Worm (Caenorhabditis elegans) whole organism, young adult: Measurements from ENCODE around the gene ZK697.14.
A peak's percentile ranks its signal among the peaks of the same experiment; 100 is the strongest.

Experiments
- F33H1.4 ChIP-seq: fragments of 200-800 bp; sonication (Bioruptor generic); IDR thresholded peaks from 2 replicates; pipeline ENCODE4 v1.3.6; 2022; ENCODE audit warnings: missing genetic modification reagents, missing genetic modification characterization, missing compliant biosample characterization
- ama-1 ChIP-seq, 3 experiments: fragments of 150-350 bp in 1 of 3; sonication (generic microtip) in 2 of 3; optimal IDR thresholded peaks; 2 replicates each; lab custom pipeline; 2014 to 2018; ENCODE audit warnings: missing biosample characterization in 2 of 3, missing genetic modification characterization in 2 of 3, missing genetic modification reagents in 2 of 3
- bed-1 ChIP-seq: fragments of 200-800 bp; sonication (Bioruptor generic); IDR thresholded peaks from 2 replicates; pipeline ENCODE4 v1.3.6; 2022; ENCODE audit warnings: missing genetic modification reagents, missing genetic modification characterization, missing compliant biosample characterization
- cebp-2 ChIP-seq: fragments of 200-800 bp; sonication (Bioruptor generic); IDR thresholded peaks from 2 replicates; pipeline ENCODE4 v1.3.6; 2022; ENCODE audit warnings: missing genetic modification characterization, missing compliant biosample characterization
- ceh-58 ChIP-seq: fragments of 200-800 bp; sonication (Bioruptor generic); IDR thresholded peaks from 2 replicates; pipeline ENCODE4 v1.3.6; 2022; ENCODE audit warnings: missing genetic modification characterization, missing compliant biosample characterization
- efl-1 ChIP-seq: fragments of 150-350 bp; optimal IDR thresholded peaks from 2 replicates; lab custom pipeline; 2014; ENCODE audit warnings: missing biosample characterization, missing genetic modification reagents, missing genetic modification characterization
- lin-35 ChIP-seq, 3 experiments: fragments of 150-350 bp in 2 of 3; sonication (generic microtip) in 1 of 3; optimal IDR thresholded peaks; 2 replicates each; lab custom pipeline; 2014 to 2018; ENCODE audit warnings: missing biosample characterization in 3 of 3, missing genetic modification characterization in 3 of 3, missing genetic modification reagents in 3 of 3
- nfya-1 ChIP-seq: sonication (generic microtip); optimal IDR thresholded peaks from 2 replicates; lab custom pipeline; 2017; ENCODE audit warnings: antibody characterized with exemption, missing compliant biosample characterization, missing genetic modification characterization, borderline replicate concordance; ENCODE audit not compliant: insufficient read depth
- pha-4 ChIP-seq: fragments of 150-350 bp; sonication (generic microtip); optimal IDR thresholded peaks from 2 replicates; lab custom pipeline; 2014; ENCODE audit warnings: missing biosample characterization, missing genetic modification reagents, missing genetic modification characterization
- snpc-4 ChIP-seq, 5 experiments: fragments of 150-350 bp in 1 of 5; sonication (generic microtip) in 4 of 5; optimal IDR thresholded peaks; 2 replicates each; lab custom pipeline; 2014 to 2018; ENCODE audit warnings: missing genetic modification characterization in 5 of 5, missing biosample characterization in 3 of 5, antibody characterized with exemption in 2 of 5, mild to moderate bottlenecking in 2 of 5, missing compliant biosample characterization in 2 of 5, missing genotype in 2 of 5, moderate library complexity in 2 of 5, missing genetic modification reagents in 1 of 5

- TF ChIP-seq snpc-4 (GFP tag; optimal IDR thresholded peaks at IDR 0.05; lab: Kevin White, UChicago), result no peak
- TF ChIP-seq snpc-4 (tag; optimal IDR thresholded peaks at IDR 0.05; lab: Kevin White, UChicago), result no peak
- no peak for TF ChIP-seq efl-1 (GFP tag; lab: Kevin White, UChicago)
- no peak for TF ChIP-seq bed-1 (GFP tag; lab: Robert Waterston, UW)
- no peak for TF ChIP-seq F33H1.4
- TF ChIP-seq pha-4 (tag; lab: Kevin White, UChicago), result no peak
- no peak for TF ChIP-seq nfya-1 (tag; lab: Kevin White, UChicago)
- TF ChIP-seq lin-35 (GFP tag; optimal IDR thresholded peaks at IDR 0.05; lab: Kevin White, UChicago), result no peak
- no peak for TF ChIP-seq cebp-2
- peak; percentile 38 for TF ChIP-seq ama-1 (optimal IDR thresholded peaks at IDR 0.05; lab: Kevin White, UChicago)
- no peak for TF ChIP-seq ama-1 (GFP tag; optimal IDR thresholded peaks at IDR 0.05; lab: Kevin White, UChicago)
- no peak for TF ChIP-seq ceh-58 (GFP tag; lab: Robert Waterston, UW)
Observed at ce11 chrV:1804034-1804542, 48.6 kb upstream of the ZK697.14 start.
